Worm (Caenorhabditis elegans): ENCODE results near the gene dyf-11.

Gene dyf-11

DNA sequence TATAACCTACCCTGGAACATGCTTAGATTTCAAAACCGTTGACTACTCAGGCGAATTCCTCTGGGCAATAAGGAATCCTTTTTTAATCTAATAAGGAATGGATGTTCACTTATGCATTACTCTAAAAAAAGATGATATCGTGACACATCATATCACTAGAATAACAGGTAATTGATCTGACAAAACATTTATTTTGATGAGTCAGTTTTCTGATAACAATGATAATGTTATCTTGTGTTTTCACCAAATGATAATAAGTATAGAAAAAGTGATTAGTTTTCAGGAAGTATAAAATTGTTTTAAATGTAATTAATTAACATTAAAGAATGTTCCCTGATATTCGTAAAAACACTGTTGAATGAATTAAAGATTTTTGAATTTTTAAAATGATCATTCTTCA, 34.5 kb upstream of the dyf-11 start:
- TF ChIP-seq hlh-1 (tag; optimal IDR thresholded peaks at IDR 0.05): no peak
- TF ChIP-seq nhr-12 (tag; optimal IDR thresholded peaks at IDR 0.05): no peak
- no peak for TF ChIP-seq M03D4.4 (tag; optimal IDR thresholded peaks at IDR 0.05)

- TF ChIP-seq elt-3 (tag; optimal IDR thresholded peaks at IDR 0.05) (no peak), mab-5 (tag; optimal IDR thresholded peaks at IDR 0.05) (no peak)
Measured at ce11 chrX:735572-735971, 28.0 kb upstream of the dyf-11 start, which contains the start of gene npr-19. TSS of gene npr-19 (minus strand) at chrX:735672.

DNA sequence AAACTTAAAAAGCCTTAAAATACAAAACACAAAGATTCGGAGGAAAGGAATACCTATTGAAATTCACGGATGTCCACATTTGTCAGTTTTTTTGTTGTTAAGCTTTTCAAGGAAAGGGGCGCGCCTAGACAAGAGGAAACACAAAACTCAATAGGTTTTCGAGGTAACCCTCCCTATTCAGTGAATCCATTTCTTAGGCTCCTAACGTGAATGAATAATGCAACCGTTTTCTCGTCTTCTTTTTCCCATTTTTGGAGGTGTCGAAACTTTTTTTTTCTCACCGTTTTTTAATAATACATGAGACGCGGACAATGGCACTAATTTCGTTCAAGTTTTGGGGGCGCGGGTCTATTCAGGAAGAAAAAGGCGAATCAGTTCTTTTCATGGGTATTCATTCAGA, 26.6 kb upstream of the dyf-11 start:
- TF ChIP-seq flh-1 (GFP tag; optimal IDR thresholded peaks at IDR 0.05) (no peak), drap-1 (GFP tag; optimal IDR thresholded peaks at IDR 0.05) (no peak), nhr-28 (tag; optimal IDR thresholded peaks at IDR 0.05) (no peak), ztf-11 (tag; optimal IDR thresholded peaks at IDR 0.05) (no peak), lsy-2 (tag; optimal IDR thresholded peaks at IDR 0.05) (no peak), pha-4 (tag; optimal IDR thresholded peaks at IDR 0.05) (no peak), nhr-76 (tag; optimal IDR thresholded peaks at IDR 0.05) (no peak), mab-5 (tag; optimal IDR thresholded peaks at IDR 0.05) (no peak), elt-3 (tag; optimal IDR thresholded peaks at IDR 0.05) (no peak), tbx-8 (GFP tag; optimal IDR thresholded peaks at IDR 0.05) (no peak), unc-120 (tag; optimal IDR thresholded peaks at IDR 0.05; ENCODE audit: poor library complexity, severe bottlenecking) (no peak), snpc-4 (tag; optimal IDR thresholded peaks at IDR 0.05) (no peak), unc-62 (GFP tag; optimal IDR thresholded peaks at IDR 0.05) (no peak), zip-8 (tag; optimal IDR thresholded peaks at IDR 0.05) (no peak), nhr-2 (tag; optimal IDR thresholded peaks at IDR 0.05) (no peak), ceh-43 (GFP tag; optimal IDR thresholded peaks at IDR 0.05) (no peak), mls-2 (tag; optimal IDR thresholded peaks at IDR 0.05) (no peak)

DNA sequence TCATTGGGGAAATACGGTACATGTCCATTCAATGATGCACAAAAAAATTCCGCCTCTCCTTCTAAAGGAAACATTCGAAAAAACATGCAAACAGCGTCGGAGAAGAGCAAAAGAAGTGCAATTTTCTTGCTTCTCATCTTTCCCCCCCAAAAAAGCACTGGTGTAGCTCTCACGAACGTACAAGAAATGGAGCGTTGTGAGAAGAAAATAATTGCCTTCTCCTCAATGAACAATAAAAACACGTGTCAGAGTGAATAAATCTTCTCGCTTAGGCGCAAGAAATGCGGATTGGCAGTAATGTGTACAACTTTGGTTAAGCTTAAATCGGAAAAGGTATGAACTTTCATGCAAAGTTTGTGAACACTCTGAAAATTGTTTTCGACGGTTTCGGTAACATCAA, 15.2 kb upstream of the dyf-11 start:
- TF ChIP-seq snpc-4 (tag; optimal IDR thresholded peaks at IDR 0.05) (no peak), flh-1 (GFP tag; optimal IDR thresholded peaks at IDR 0.05) (no peak), tbx-8 (GFP tag; optimal IDR thresholded peaks at IDR 0.05) (no peak), ceh-43 (GFP tag; optimal IDR thresholded peaks at IDR 0.05) (no peak), ces-1 (GFP tag; optimal IDR thresholded peaks at IDR 0.05) (no peak), ztf-11 (tag; optimal IDR thresholded peaks at IDR 0.05) (no peak), mls-2 (tag; optimal IDR thresholded peaks at IDR 0.05) (no peak), lsy-2 (tag; optimal IDR thresholded peaks at IDR 0.05) (no peak), mab-5 (tag; optimal IDR thresholded peaks at IDR 0.05) (no peak)

DNA sequence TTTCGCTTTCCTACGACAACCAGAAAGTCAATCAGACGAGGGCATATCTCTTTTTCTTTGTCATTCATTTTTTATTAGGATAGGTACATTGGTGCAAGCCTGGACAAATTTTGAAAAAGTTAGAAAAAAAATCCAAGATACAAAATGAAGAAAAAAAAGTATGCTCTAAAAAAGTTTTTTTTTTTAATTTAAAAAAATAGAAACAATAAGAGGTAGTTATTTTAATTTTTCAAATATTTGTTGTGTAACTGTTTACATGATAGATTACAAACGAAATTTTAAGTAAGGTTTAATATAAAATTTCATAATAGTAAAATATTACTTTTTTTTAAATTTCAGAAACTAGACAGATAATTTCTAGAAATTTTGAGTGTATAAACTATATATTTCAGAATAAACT, 3.9 kb upstream of the dyf-11 start, which contains the start of gene aex-3:
aex-3 (minus strand) TSS at position 101 of the 400 bp plus-strand sequence.
- TF ChIP-seq zip-8 (tag; optimal IDR thresholded peaks at IDR 0.05) (no peak), ham-2 (GFP tag; optimal IDR thresholded peaks at IDR 0.05) (no peak), tbx-8 (GFP tag; optimal IDR thresholded peaks at IDR 0.05) (no peak), ceh-83 (GFP tag; optimal IDR thresholded peaks at IDR 0.05) (no peak), lin-32 (GFP tag; optimal IDR thresholded peaks at IDR 0.05) (no peak), unc-39 (tag; optimal IDR thresholded peaks at IDR 0.05) (no peak), elt-3 (tag; optimal IDR thresholded peaks at IDR 0.05) (no peak), blmp-1 (tag; optimal IDR thresholded peaks at IDR 0.05) (no peak)

ce11 chrX:760579-760978, 3.0 kb upstream of the dyf-11 start:
- TF ChIP-seq nhr-12 (tag; optimal IDR thresholded peaks at IDR 0.05) (no peak), lin-13 (tag; optimal IDR thresholded peaks at IDR 0.05) (no peak), ces-1 (GFP tag; optimal IDR thresholded peaks at IDR 0.05) (peak; percentile 85), mls-2 (tag; optimal IDR thresholded peaks at IDR 0.05) (peak; percentile 72), unc-62 (GFP tag; optimal IDR thresholded peaks at IDR 0.05) (no peak), drap-1 (GFP tag; optimal IDR thresholded peaks at IDR 0.05) (peak; percentile 51), ham-2 (GFP tag; optimal IDR thresholded peaks at IDR 0.05) (no peak), lin-32 (GFP tag; optimal IDR thresholded peaks at IDR 0.05) (no peak), M03D4.4 (tag; optimal IDR thresholded peaks at IDR 0.05) (peak; percentile 27), elt-3 (tag; optimal IDR thresholded peaks at IDR 0.05) (no peak), nhr-76 (tag; optimal IDR thresholded peaks at IDR 0.05) (no peak), pha-4 (tag; optimal IDR thresholded peaks at IDR 0.05) (peak; percentile 33), ceh-43 (GFP tag; optimal IDR thresholded peaks at IDR 0.05) (no peak), nhr-28 (tag; optimal IDR thresholded peaks at IDR 0.05) (no peak), cnd-1 (tag; optimal IDR thresholded peaks at IDR 0.05) (no peak), ceh-83 (GFP tag; optimal IDR thresholded peaks at IDR 0.05) (no peak), snpc-4 (tag; optimal IDR thresholded peaks at IDR 0.05) (no peak), tbx-8 (GFP tag; optimal IDR thresholded peaks at IDR 0.05) (no peak), flh-1 (GFP tag; optimal IDR thresholded peaks at IDR 0.05) (no peak), elt-1 (tag; optimal IDR thresholded peaks at IDR 0.05; ENCODE audit: borderline replicate concordance, insufficient read depth) (no peak), bed-3 (GFP tag; optimal IDR thresholded peaks at IDR 0.05) (no peak), blmp-1 (tag; optimal IDR thresholded peaks at IDR 0.05) (no peak), ceh-39 (tag; optimal IDR thresholded peaks at IDR 0.05) (no peak), zip-8 (tag; optimal IDR thresholded peaks at IDR 0.05) (no peak), lsy-2 (tag; optimal IDR thresholded peaks at IDR 0.05) (no peak), unc-39 (tag; optimal IDR thresholded peaks at IDR 0.05) (no peak), ztf-11 (tag; optimal IDR thresholded peaks at IDR 0.05) (no peak), sptf-1 (tag; optimal IDR thresholded peaks at IDR 0.05) (peak; percentile 61), mab-5 (tag; optimal IDR thresholded peaks at IDR 0.05) (no peak), unc-120 (tag; optimal IDR thresholded peaks at IDR 0.05; ENCODE audit: poor library complexity, severe bottlenecking) (peak; percentile 12), hlh-1 (tag; optimal IDR thresholded peaks at IDR 0.05) (no peak), sem-2 (GFP tag; optimal IDR thresholded peaks at IDR 0.05) (no peak), nhr-2 (tag; optimal IDR thresholded peaks at IDR 0.05) (no peak), nhr-237 (tag; optimal IDR thresholded peaks at IDR 0.05) (no peak), mep-1 (tag; optimal IDR thresholded peaks at IDR 0.05) (peak; percentile 46)
